Fruit fly (Drosophila melanogaster) whole organism, embryonic: Measurements from ENCODE around the gene Sps2.

Source experiments
- Ada2b ChIP-seq: fragments of 200-800 bp; sonication (Bioruptor generic); IDR thresholded peaks from 2 replicates; pipeline ENCODE4 v1.3.6; 2022; ENCODE audit warnings: missing biosample characterization, missing genetic modification characterization
- Adf1 ChIP-seq: fragments of 200-800 bp; sonication (Bioruptor generic); IDR thresholded peaks from 2 replicates; pipeline ENCODE4 v1.3.6; 2022; ENCODE audit warnings: missing biosample characterization, missing genetic modification characterization
- Awh ChIP-seq: fragments of 200-800 bp; sonication (Bioruptor generic); IDR thresholded peaks from 2 replicates; pipeline ENCODE4, ENCODE4 v1.3.6; 2022; ENCODE audit warnings: missing biosample characterization, missing genetic modification characterization
- CG10209 ChIP-seq: fragments of 200-800 bp; sonication (Bioruptor generic); optimal IDR thresholded peaks from 3 replicates; lab custom pipeline; 2017; ENCODE audit warnings: missing biosample characterization, mild to moderate bottlenecking, missing genetic modification characterization, missing genetic modification reagents
- CG10274 ChIP-seq: fragments of 200-800 bp; sonication (Bioruptor generic); optimal IDR thresholded peaks from 3 replicates; lab custom pipeline; 2017; ENCODE audit warnings: missing biosample characterization, mild to moderate bottlenecking, missing genetic modification characterization
- CG10654 ChIP-seq: fragments of 200-800 bp; sonication (Bioruptor generic); optimal IDR thresholded peaks from 2 replicates; lab custom pipeline; 2016; ENCODE audit warnings: missing biosample characterization, missing genetic modification characterization
- CG10979 ChIP-seq: fragments of 200-800 bp; sonication (Bioruptor generic); optimal IDR thresholded peaks from 2 replicates; lab custom pipeline; 2018; ENCODE audit warnings: missing biosample characterization, mild to moderate bottlenecking, missing genetic modification characterization, moderate library complexity
- CG11456 ChIP-seq: fragments of 200-800 bp; sonication (Bioruptor generic); IDR thresholded peaks from 3 replicates; pipeline ENCODE4 v1.3.6; 2022; ENCODE audit warnings: missing biosample characterization, missing genetic modification characterization
- CG12219 ChIP-seq: fragments of 200-800 bp; sonication (Bioruptor generic); optimal IDR thresholded peaks from 3 replicates; lab custom pipeline; 2018; ENCODE audit warnings: missing biosample characterization, mild to moderate bottlenecking, missing genetic modification characterization
- CG12299 ChIP-seq: fragments of 200-800 bp; sonication (Bioruptor generic); optimal IDR thresholded peaks from 2 replicates; lab custom pipeline; 2018; ENCODE audit warnings: missing biosample characterization, mild to moderate bottlenecking, missing genetic modification characterization
- CG12942 ChIP-seq: fragments of 200-800 bp; sonication (Bioruptor generic); optimal IDR thresholded peaks from 3 replicates; lab custom pipeline; 2016; ENCODE audit warnings: missing biosample characterization, missing genetic modification characterization
- CG13123 ChIP-seq: fragments of 200-800 bp; sonication (Bioruptor generic); optimal IDR thresholded peaks from 2 replicates; lab custom pipeline; 2016; ENCODE audit warnings: missing biosample characterization, missing genetic modification characterization
- CG15514 ChIP-seq: fragments of 200-800 bp; sonication (Bioruptor generic); optimal IDR thresholded peaks from 3 replicates; lab custom pipeline; 2017; ENCODE audit warnings: missing biosample characterization, missing genetic modification characterization, mild to moderate bottlenecking, moderate library complexity, missing genetic modification reagents
- CG31388 ChIP-seq: fragments of 200-800 bp; sonication (Bioruptor generic); optimal IDR thresholded peaks from 2 replicates; lab custom pipeline; 2016; ENCODE audit warnings: missing biosample characterization, missing genetic modification characterization
- CG3281 ChIP-seq: fragments of 200-800 bp; sonication (Bioruptor generic); optimal IDR thresholded peaks from 3 replicates; lab custom pipeline; 2017; ENCODE audit warnings: missing biosample characterization, mild to moderate bottlenecking, missing genetic modification characterization
- CG3847 ChIP-seq: fragments of 200-800 bp; sonication (Bioruptor generic); IDR thresholded peaks from 2 replicates; pipeline ENCODE4 v1.3.6; 2022; ENCODE audit warnings: missing biosample characterization, missing genetic modification characterization
- CG4328 ChIP-seq: fragments of 200-800 bp; sonication (Bioruptor generic); optimal IDR thresholded peaks from 3 replicates; lab custom pipeline; 2017; ENCODE audit warnings: missing biosample characterization, missing genetic modification reagents, missing genetic modification characterization
- CG4360 ChIP-seq: fragments of 200-800 bp; sonication (Bioruptor generic); IDR thresholded peaks from 2 replicates; pipeline ENCODE4 v1.3.6; 2022; ENCODE audit warnings: missing biosample characterization, missing genetic modification characterization
- CG4424 ChIP-seq: fragments of 200-800 bp; sonication (Bioruptor generic); optimal IDR thresholded peaks from 3 replicates; lab custom pipeline; 2016; ENCODE audit warnings: missing biosample characterization, missing genetic modification characterization
- CG5180 ChIP-seq: fragments of 200-800 bp; sonication (Bioruptor generic); optimal IDR thresholded peaks from 3 replicates; lab custom pipeline; 2017; ENCODE audit warnings: missing biosample characterization, missing genetic modification characterization, mild to moderate bottlenecking, moderate library complexity, missing genetic modification reagents
- CG7271 ChIP-seq: fragments of 200-800 bp; sonication (Bioruptor generic); optimal IDR thresholded peaks from 2 replicates; lab custom pipeline; 2018; ENCODE audit warnings: missing biosample characterization, mild to moderate bottlenecking, missing genetic modification characterization, moderate library complexity
- CG7839 ChIP-seq: fragments of 200-800 bp; sonication (Bioruptor generic); optimal IDR thresholded peaks from 3 replicates; lab custom pipeline; 2018; ENCODE audit warnings: missing biosample characterization, mild to moderate bottlenecking, missing genetic modification characterization, moderate library complexity
- CG9437 ChIP-seq: fragments of 200-800 bp; sonication (Bioruptor generic); optimal IDR thresholded peaks from 2 replicates; lab custom pipeline; 2018; ENCODE audit warnings: missing biosample characterization, mild to moderate bottlenecking, missing genetic modification characterization
- CrebB ChIP-seq: fragments of 200-800 bp; sonication (Bioruptor generic); optimal IDR thresholded peaks from 3 replicates; lab custom pipeline; 2018; ENCODE audit warnings: missing biosample characterization, mild to moderate bottlenecking, missing genetic modification characterization
- D19A ChIP-seq: fragments of 200-800 bp; optimal IDR thresholded peaks from 3 replicates; lab custom pipeline; 2019; ENCODE audit warnings: missing biosample characterization, mild to moderate bottlenecking, missing genetic modification characterization, moderate library complexity
- Deaf1 ChIP-seq: fragments of 200-800 bp; optimal IDR thresholded peaks from 3 replicates; lab custom pipeline; 2019; ENCODE audit warnings: missing biosample characterization, mild to moderate bottlenecking, missing genetic modification characterization, moderate library complexity
- Drgx ChIP-seq: fragments of 200-800 bp; sonication (Bioruptor generic); IDR thresholded peaks from 2 replicates; pipeline ENCODE4 v1.3.6; 2022; ENCODE audit warnings: missing biosample characterization, missing genetic modification characterization
- GATAe ChIP-seq: fragments of 200-800 bp; sonication (Bioruptor generic); conservative IDR thresholded peaks from 2 replicates; pipeline ENCODE4 v1.3.6; 2022; ENCODE audit warnings: missing biosample characterization, missing genetic modification characterization
- Gsc ChIP-seq: fragments of 200-800 bp; sonication (Bioruptor generic); IDR thresholded peaks from 2 replicates; pipeline ENCODE4 v1.3.6; 2022; ENCODE audit warnings: missing biosample characterization, missing genetic modification characterization
- H15 ChIP-seq: fragments of 200-800 bp; sonication (Bioruptor generic); IDR thresholded peaks from 3 replicates; pipeline ENCODE4 v1.3.6; 2022; ENCODE audit warnings: missing biosample characterization, missing genetic modification characterization
- H2.0 ChIP-seq: fragments of 200-800 bp; sonication (Bioruptor generic); IDR thresholded peaks from 2 replicates; pipeline ENCODE4 v1.3.6; 2022; ENCODE audit warnings: missing biosample characterization, missing genetic modification characterization
- Lim3 ChIP-seq: fragments of 200-800 bp; sonication (Bioruptor generic); IDR thresholded peaks from 2 replicates; pipeline ENCODE4 v1.3.6; 2022; ENCODE audit warnings: missing biosample characterization, missing genetic modification characterization
- Max ChIP-seq: fragments of 200-800 bp; sonication (Bioruptor generic); optimal IDR thresholded peaks from 2 replicates; lab custom pipeline; 2016; ENCODE audit warnings: missing biosample characterization, mild to moderate bottlenecking, missing genetic modification characterization
- NC2α ChIP-seq: fragments of 200-800 bp; sonication (Bioruptor generic); optimal IDR thresholded peaks from 2 replicates; lab custom pipeline; 2016; ENCODE audit warnings: missing biosample characterization, missing genetic modification characterization
- PHDP ChIP-seq: fragments of 200-800 bp; sonication (Bioruptor generic); optimal IDR thresholded peaks from 3 replicates; lab custom pipeline; 2018; ENCODE audit warnings: missing biosample characterization, mild to moderate bottlenecking, missing genetic modification characterization, moderate library complexity
- TFAM ChIP-seq: fragments of 200-800 bp; sonication (Bioruptor generic); optimal IDR thresholded peaks from 2 replicates; lab custom pipeline; 2017; ENCODE audit warnings: missing biosample characterization, missing genetic modification characterization, inconsistent platforms
- bigmax ChIP-seq: fragments of 200-800 bp; sonication (Bioruptor generic); optimal IDR thresholded peaks from 2 replicates; lab custom pipeline; 2018; ENCODE audit warnings: missing biosample characterization, mild to moderate bottlenecking, missing genetic modification characterization
- dati ChIP-seq: fragments of 200-800 bp; sonication (Bioruptor generic); IDR thresholded peaks from 2 replicates; pipeline ENCODE4 v1.3.6; 2022; ENCODE audit warnings: missing biosample characterization, missing genetic modification characterization
- eyg ChIP-seq: fragments of 200-800 bp; sonication (Bioruptor generic); optimal IDR thresholded peaks from 3 replicates; lab custom pipeline; 2016; ENCODE audit warnings: missing biosample characterization, missing genetic modification characterization
- fd64A ChIP-seq: fragments of 200-800 bp; sonication (Bioruptor generic); optimal IDR thresholded peaks from 3 replicates; lab custom pipeline; 2018; ENCODE audit warnings: missing biosample characterization, mild to moderate bottlenecking, missing genetic modification characterization
- ftz-f1 ChIP-seq: fragments of 200-800 bp; sonication (Bioruptor generic); optimal IDR thresholded peaks from 2 replicates; lab custom pipeline; 2016; ENCODE audit warnings: missing biosample characterization, missing genetic modification characterization
- gro ChIP-seq: fragments of 200-800 bp; sonication (Bioruptor generic); optimal IDR thresholded peaks from 2 replicates; lab custom pipeline; 2016; ENCODE audit warnings: missing biosample characterization, missing genetic modification characterization
- ham ChIP-seq: fragments of 200-800 bp; sonication (Bioruptor generic); IDR thresholded peaks from 2 replicates; pipeline ENCODE4 v1.3.6; 2022; ENCODE audit warnings: missing biosample characterization, missing genetic modification characterization
- hkb ChIP-seq, 2 experiments: fragments of 200-800 bp in 1 of 2; fragments of >200 bp in 1 of 2; sonication (Bioruptor generic) in 1 of 2; IDR thresholded peaks in 1 of 2; optimal IDR thresholded peaks in 1 of 2; 2 replicates each; pipeline versions ENCODE4 v1.3.6 to Lab custom; 2017 to 2022; ENCODE audit warnings: missing biosample characterization in 1 of 2, missing genetic modification characterization in 1 of 2
- slbo ChIP-seq: fragments of 200-800 bp; sonication (Bioruptor generic); IDR thresholded peaks from 2 replicates; pipeline ENCODE4 v1.3.6; 2022; ENCODE audit warnings: missing biosample characterization, missing genetic modification characterization
- tna ChIP-seq: fragments of 200-800 bp; sonication (Bioruptor generic); IDR thresholded peaks from 2 replicates; pipeline ENCODE4 v1.3.6; 2022; ENCODE audit warnings: missing biosample characterization, missing genetic modification characterization; ENCODE audit not compliant: partially characterized antibody
- toy ChIP-seq: fragments of 200-800 bp; sonication (Bioruptor generic); IDR thresholded peaks from 2 replicates; pipeline ENCODE4 v1.3.6; 2022; ENCODE audit warnings: missing biosample characterization, missing genetic modification characterization
- unc-4 ChIP-seq: fragments of 200-800 bp; sonication (Bioruptor generic); IDR thresholded peaks from 2 replicates; pipeline ENCODE4 v1.3.6; 2022; ENCODE audit warnings: missing biosample characterization, missing genetic modification characterization; ENCODE audit not compliant: partially characterized antibody
- vnd ChIP-seq: fragments of 200-800 bp; sonication (Bioruptor generic); IDR thresholded peaks from 3 replicates; pipeline ENCODE4 v1.3.6; 2022; ENCODE audit warnings: missing biosample characterization, missing genetic modification characterization; ENCODE audit not compliant: partially characterized antibody
- vvl ChIP-seq: fragments of 200-800 bp; sonication (Bioruptor generic); IDR thresholded peaks from 2 replicates; pipeline ENCODE4 v1.3.6; 2022; ENCODE audit warnings: missing biosample characterization, missing genetic modification characterization
- zfh2 ChIP-seq: fragments of 200-800 bp; sonication (Bioruptor generic); optimal IDR thresholded peaks from 2 replicates; lab custom pipeline; 2016; ENCODE audit warnings: missing biosample characterization, missing genetic modification characterization

The Sps2 gene

dm6 chr2L:10321036-10321583, 21.3 kb upstream of the Sps2 start (continued):
- TF ChIP-seq dati (GFP tag; lab: Robert Waterston, UW), result no peak
- peak; percentile 49 for TF ChIP-seq CG3281 (GFP tag; lab: Kevin White, UChicago)
- TF ChIP-seq CG31388 (GFP tag; lab: Kevin White, UChicago), result no peak
- TF ChIP-seq CG7271 (tag; lab: Kevin White, UChicago), result no peak
- TF ChIP-seq hkb (optimal IDR thresholded peaks at IDR 0.05; lab: Kevin White, UChicago), result no peak
- no peak for TF ChIP-seq hkb (GFP tag; IDR thresholded peaks at IDR 0.05; lab: Robert Waterston, UW)
- TF ChIP-seq unc-4 (GFP tag; lab: Robert Waterston, UW), result peak; percentile 76
- TF ChIP-seq CG3847 (GFP tag; lab: Robert Waterston, UW), result no peak
- TF ChIP-seq Adf1 (GFP tag; lab: Robert Waterston, UW), result no peak
- 0 out of 3 replicates have a peak, but pooled peaks have one; percentile 10 for TF ChIP-seq H15
- no peak for TF ChIP-seq eyg
- TF ChIP-seq H2.0 (GFP tag; lab: Robert Waterston, UW), result no peak
- TF ChIP-seq Ada2b (GFP tag; lab: Robert Waterston, UW), result no peak
- no peak for TF ChIP-seq toy (GFP tag; lab: Robert Waterston, UW)
- TF ChIP-seq Lim3 (GFP tag; lab: Robert Waterston, UW), result no peak
- TF ChIP-seq CG4424 (GFP tag; lab: Kevin White, UChicago), result peak; percentile 36
- no peak for TF ChIP-seq bigmax (GFP tag; lab: Kevin White, UChicago)
- no peak for TF ChIP-seq CG10274 (GFP tag; lab: Kevin White, UChicago)
- TF ChIP-seq CG4328, result no peak
- TF ChIP-seq CG11456, result no peak
- peak; percentile 75 for TF ChIP-seq vnd
- peak; percentile 7 for TF ChIP-seq CG10209 (GFP tag; lab: Kevin White, UChicago)
- TF ChIP-seq zfh2 (GFP tag; lab: Kevin White, UChicago), result peak; percentile 35
- no peak for TF ChIP-seq Awh (GFP tag; lab: Robert Waterston, UW)
- no peak for TF ChIP-seq CG12942
- no peak for TF ChIP-seq CrebB (tag; lab: Kevin White, UChicago)
- no peak for TF ChIP-seq Deaf1 (tag; lab: Kevin White, UChicago)
- TF ChIP-seq gro (GFP tag; lab: Kevin White, UChicago), result no peak
- no peak for TF ChIP-seq fd64A (GFP tag; lab: Kevin White, UChicago)
- no peak for TF ChIP-seq CG12219
- no peak for TF ChIP-seq slbo (GFP tag; lab: Robert Waterston, UW)
- no peak for TF ChIP-seq Gsc (GFP tag; lab: Robert Waterston, UW)
- no peak for TF ChIP-seq CG13123 (GFP tag; lab: Kevin White, UChicago)
- peak; percentile 7 for TF ChIP-seq CG9437 (GFP tag; lab: Kevin White, UChicago)
- peak; percentile 6 for TF ChIP-seq CG15514 (GFP tag; lab: Kevin White, UChicago)
- no peak for TF ChIP-seq Max
- TF ChIP-seq Drgx (GFP tag; lab: Robert Waterston, UW), result no peak
- no peak for TF ChIP-seq ftz-f1 (GFP tag; lab: Kevin White, UChicago)
- no peak for TF ChIP-seq ham (GFP tag; lab: Robert Waterston, UW)
- no peak for TF ChIP-seq CG5180
- 0 out of 2 replicates have a peak, but pooled peaks have one; percentile 5 for TF ChIP-seq vvl (GFP tag; lab: Robert Waterston, UW)
- TF ChIP-seq D19A (tag; lab: Kevin White, UChicago), result no peak
- no peak for TF ChIP-seq NC2α (GFP tag; lab: Kevin White, UChicago)
- TF ChIP-seq PHDP (tag; lab: Kevin White, UChicago), result no peak
- no peak for TF ChIP-seq CG7839 (tag; lab: Kevin White, UChicago)
- TF ChIP-seq CG10979 (tag; lab: Kevin White, UChicago), result peak; percentile 4
- TF ChIP-seq GATAe (GFP tag; lab: Robert Waterston, UW), result no peak
- no peak for TF ChIP-seq CG10654 (GFP tag; lab: Kevin White, UChicago)
- TF ChIP-seq CG12299 (tag; lab: Kevin White, UChicago), result no peak
- no peak for TF ChIP-seq TFAM (GFP tag; lab: Kevin White, UChicago)
- no peak for TF ChIP-seq CG4360 (GFP tag; lab: Robert Waterston, UW)
- peak; percentile 57 for TF ChIP-seq tna (GFP tag; lab: Robert Waterston, UW)
